Fruit fly (Drosophila melanogaster) whole organism, embryonic: ENCODE data around the gene nudE.

Experiments used
- BEAF-32 ChIP-seq: fragments of 200-800 bp; sonication (Bioruptor generic); optimal IDR thresholded peaks from 3 replicates; lab custom pipeline; 2017; ENCODE audit warnings: missing biosample characterization, missing genetic modification characterization, mild to moderate bottlenecking, moderate library complexity, missing genetic modification reagents
- CG10209 ChIP-seq: fragments of 200-800 bp; sonication (Bioruptor generic); optimal IDR thresholded peaks from 3 replicates; lab custom pipeline; 2017; ENCODE audit warnings: missing biosample characterization, mild to moderate bottlenecking, missing genetic modification characterization, missing genetic modification reagents
- CG11695 ChIP-seq: fragments of 200-800 bp; sonication (Bioruptor generic); IDR thresholded peaks from 3 replicates; pipeline ENCODE4 v1.3.6; 2022; ENCODE audit warnings: missing biosample characterization, missing genetic modification characterization
- CG11723 ChIP-seq: fragments of 200-800 bp; sonication (Bioruptor generic); optimal IDR thresholded peaks from 2 replicates; lab custom pipeline; 2017; ENCODE audit warnings: missing biosample characterization, mild to moderate bottlenecking, missing genetic modification characterization
- CG12155 ChIP-seq: fragments of 200-800 bp; sonication (Bioruptor generic); optimal IDR thresholded peaks from 3 replicates; lab custom pipeline; 2016; ENCODE audit warnings: missing biosample characterization, missing genetic modification characterization
- CG12391 ChIP-seq: fragments of 200-800 bp; sonication (Bioruptor generic); optimal IDR thresholded peaks from 3 replicates; lab custom pipeline; 2018; ENCODE audit warnings: missing biosample characterization, mild to moderate bottlenecking, missing genetic modification characterization, moderate library complexity
- CG16815 ChIP-seq: fragments of 200-800 bp; sonication (Bioruptor generic); optimal IDR thresholded peaks from 3 replicates; lab custom pipeline; 2017; ENCODE audit warnings: missing biosample characterization, mild to moderate bottlenecking, missing genetic modification characterization
- CG17361 ChIP-seq: fragments of 200-800 bp; sonication (Bioruptor generic); IDR thresholded peaks from 3 replicates; pipeline ENCODE4 v1.3.6; 2022; ENCODE audit warnings: missing biosample characterization, missing genetic modification characterization
- CG17568 ChIP-seq: fragments of 200-800 bp; sonication (Bioruptor generic); optimal IDR thresholded peaks from 2 replicates; lab custom pipeline; 2018; ENCODE audit warnings: missing biosample characterization, mild to moderate bottlenecking, missing genetic modification characterization, moderate library complexity
- CG2120 ChIP-seq: fragments of 200-800 bp; sonication (Bioruptor generic); optimal IDR thresholded peaks from 3 replicates; lab custom pipeline; 2016; ENCODE audit warnings: missing biosample characterization, missing genetic modification characterization
- CG3407 ChIP-seq: fragments of 200-800 bp; sonication (Bioruptor generic); optimal IDR thresholded peaks from 2 replicates; lab custom pipeline; 2018; ENCODE audit warnings: missing biosample characterization, mild to moderate bottlenecking, missing genetic modification characterization
- CG3838 ChIP-seq: fragments of 200-800 bp; sonication (Bioruptor generic); optimal IDR thresholded peaks from 3 replicates; lab custom pipeline; 2016; ENCODE audit warnings: missing biosample characterization, missing genetic modification characterization
- CG4404 ChIP-seq: fragments of 200-800 bp; sonication (Bioruptor generic); IDR thresholded peaks from 2 replicates; pipeline ENCODE4 v1.3.6; 2022; ENCODE audit warnings: missing biosample characterization, missing genetic modification characterization
- CG4730 ChIP-seq: fragments of 200-800 bp; sonication (Bioruptor generic); IDR thresholded peaks from 2 replicates; pipeline ENCODE4 v1.3.6; 2022; ENCODE audit warnings: missing biosample characterization, missing genetic modification characterization
- CG7372 ChIP-seq: fragments of 200-800 bp; sonication (Bioruptor generic); IDR thresholded peaks from 2 replicates; pipeline ENCODE4 v1.3.6; 2022; ENCODE audit warnings: missing biosample characterization, missing genetic modification characterization
- CG7963 ChIP-seq: fragments of 200-800 bp; sonication (Bioruptor generic); IDR thresholded peaks from 3 replicates; pipeline ENCODE4 v1.3.6; 2022; ENCODE audit warnings: missing biosample characterization, missing genetic modification characterization; ENCODE audit not compliant: partially characterized antibody
- CG7987 ChIP-seq: fragments of 200-800 bp; sonication (Bioruptor generic); optimal IDR thresholded peaks from 2 replicates; lab custom pipeline; 2018; ENCODE audit warnings: missing biosample characterization, mild to moderate bottlenecking, missing genetic modification characterization, moderate library complexity
- CG8944 ChIP-seq: fragments of 200-800 bp; sonication (Bioruptor generic); optimal IDR thresholded peaks from 3 replicates; lab custom pipeline; 2016; ENCODE audit warnings: missing biosample characterization, missing genetic modification characterization
- CG9437 ChIP-seq: fragments of 200-800 bp; sonication (Bioruptor generic); optimal IDR thresholded peaks from 2 replicates; lab custom pipeline; 2018; ENCODE audit warnings: missing biosample characterization, mild to moderate bottlenecking, missing genetic modification characterization
- Dbx ChIP-seq: fragments of 200-800 bp; sonication (Bioruptor generic); IDR thresholded peaks from 3 replicates; pipeline ENCODE4 v1.3.6; 2022; ENCODE audit warnings: missing biosample characterization, missing genetic modification characterization
- Dref ChIP-seq: fragments of 200-800 bp; sonication (Bioruptor generic); IDR thresholded peaks from 2 replicates; pipeline ENCODE4 v1.3.6; 2022; ENCODE audit warnings: missing biosample characterization, missing genetic modification characterization
- Fer1 ChIP-seq: fragments of 200-800 bp; sonication (Bioruptor generic); optimal IDR thresholded peaks from 2 replicates; lab custom pipeline; 2017; ENCODE audit warnings: missing biosample characterization, mild to moderate bottlenecking, missing genetic modification characterization
- Gug ChIP-seq: fragments of 200-800 bp; sonication (Bioruptor generic); IDR thresholded peaks from 4 replicates; pipeline ENCODE4 v1.3.6; 2022; ENCODE audit warnings: missing biosample characterization, missing genetic modification characterization
- Hr78 ChIP-seq, 2 experiments: fragments of 200-800 bp in 1 of 2; fragments of >200 bp in 1 of 2; sonication (Bioruptor generic) in 1 of 2; optimal IDR thresholded peaks; 2 replicates each; lab custom pipeline; 2017 to 2019; ENCODE audit warnings: missing biosample characterization in 2 of 2, missing genetic modification characterization in 2 of 2, mild to moderate bottlenecking in 1 of 2, moderate library complexity in 1 of 2
- Sry-β ChIP-seq: fragments of 200-800 bp; sonication (Bioruptor generic); optimal IDR thresholded peaks from 2 replicates; lab custom pipeline; 2018; ENCODE audit warnings: missing biosample characterization, mild to moderate bottlenecking, missing genetic modification characterization, moderate library complexity
- Taf1 ChIP-seq: fragments of 200-800 bp; sonication (Bioruptor generic); IDR thresholded peaks from 2 replicates; pipeline ENCODE4 v1.3.6; 2022; ENCODE audit warnings: missing biosample characterization, missing genetic modification characterization
- ac ChIP-seq: fragments of 200-800 bp; sonication (Bioruptor generic); optimal IDR thresholded peaks from 3 replicates; lab custom pipeline; 2017; ENCODE audit warnings: missing biosample characterization, mild to moderate bottlenecking, missing genetic modification characterization
- ap ChIP-seq: fragments of 200-800 bp; sonication (Bioruptor generic); IDR thresholded peaks from 2 replicates; pipeline ENCODE4 v1.3.6; 2022; ENCODE audit warnings: missing biosample characterization, missing genetic modification characterization
- ewg ChIP-seq: fragments of 200-800 bp; sonication (Bioruptor generic); optimal IDR thresholded peaks from 3 replicates; lab custom pipeline; 2017; ENCODE audit warnings: mild to moderate bottlenecking, missing biosample characterization, missing genetic modification reagents, missing genetic modification characterization
- fd3F ChIP-seq: fragments of 200-800 bp; sonication (Bioruptor generic); optimal IDR thresholded peaks from 2 replicates; lab custom pipeline; 2018; ENCODE audit warnings: missing biosample characterization, mild to moderate bottlenecking, missing genetic modification characterization, moderate library complexity
- gsb-n ChIP-seq: fragments of 200-800 bp; sonication (Bioruptor generic); optimal IDR thresholded peaks from 3 replicates; lab custom pipeline; 2018; ENCODE audit warnings: missing biosample characterization, mild to moderate bottlenecking, missing genetic modification characterization
- hbn ChIP-seq: fragments of 200-800 bp; sonication (Bioruptor generic); IDR thresholded peaks from 2 replicates; pipeline ENCODE4 v1.3.6; 2022; ENCODE audit warnings: missing biosample characterization, missing genetic modification characterization; ENCODE audit not compliant: partially characterized antibody
- jing ChIP-seq: fragments of 200-800 bp; sonication (Bioruptor generic); optimal IDR thresholded peaks from 2 replicates; lab custom pipeline; 2018; ENCODE audit warnings: missing biosample characterization, mild to moderate bottlenecking, missing genetic modification characterization
- knrl ChIP-seq: fragments of 200-800 bp; sonication (Bioruptor generic); IDR thresholded peaks from 3 replicates; pipeline ENCODE4 v1.3.6; 2022; ENCODE audit warnings: missing biosample characterization, missing genetic modification characterization; ENCODE audit not compliant: partially characterized antibody
- pho ChIP-seq: fragments of 200-800 bp; sonication (Bioruptor generic); optimal IDR thresholded peaks from 2 replicates; lab custom pipeline; 2016; ENCODE audit warnings: missing biosample characterization, missing genetic modification characterization
- prd ChIP-seq, 3 experiments: fragments of >200 bp in 2 of 3; fragments of 200-800 bp in 1 of 3; sonication (Bioruptor generic) in 1 of 3; optimal IDR thresholded peaks in 2 of 3; IDR thresholded peaks in 1 of 3; 2 replicates in 2 of 3; 3 replicates in 1 of 3; pipeline versions ENCODE4 v1.3.6 to Lab custom; 2017 to 2022; ENCODE audit warnings: missing biosample characterization in 1 of 3, missing genetic modification characterization in 1 of 3
- psq ChIP-seq: fragments of 200-800 bp; sonication (Bioruptor generic); optimal IDR thresholded peaks from 2 replicates; lab custom pipeline; 2017; ENCODE audit warnings: missing biosample characterization, missing genetic modification characterization
- run ChIP-seq: fragments of 200-800 bp; sonication (Bioruptor generic); optimal IDR thresholded peaks from 3 replicates; lab custom pipeline; 2018; ENCODE audit warnings: missing biosample characterization, mild to moderate bottlenecking, missing genetic modification characterization
- schlank ChIP-seq: fragments of 200-800 bp; sonication (Bioruptor generic); optimal IDR thresholded peaks from 2 replicates; lab custom pipeline; 2018; ENCODE audit warnings: missing biosample characterization, mild to moderate bottlenecking, missing genetic modification characterization
- sens-2 ChIP-seq: fragments of 200-800 bp; sonication (Bioruptor generic); IDR thresholded peaks from 2 replicates; pipeline ENCODE4 v1.3.6; 2022; ENCODE audit warnings: missing biosample characterization, missing genetic modification characterization
- slou ChIP-seq: fragments of 200-800 bp; sonication (Bioruptor generic); optimal IDR thresholded peaks from 3 replicates; lab custom pipeline; 2016; ENCODE audit warnings: missing biosample characterization, missing genetic modification characterization
- so ChIP-seq: fragments of 200-800 bp; sonication (Bioruptor generic); IDR thresholded peaks from 3 replicates; pipeline ENCODE4 v1.3.6; 2022; ENCODE audit warnings: missing biosample characterization, missing genetic modification characterization
- sob ChIP-seq: fragments of 200-800 bp; sonication (Bioruptor generic); IDR thresholded peaks from 2 replicates; pipeline ENCODE4 v1.3.6; 2022; ENCODE audit warnings: missing biosample characterization, missing genetic modification characterization
- tx ChIP-seq: fragments of 200-800 bp; sonication (Bioruptor generic); optimal IDR thresholded peaks from 2 replicates; lab custom pipeline; 2016; ENCODE audit warnings: missing biosample characterization, missing genetic modification characterization
- unc-4 ChIP-seq: fragments of 200-800 bp; sonication (Bioruptor generic); IDR thresholded peaks from 2 replicates; pipeline ENCODE4 v1.3.6; 2022; ENCODE audit warnings: missing biosample characterization, missing genetic modification characterization; ENCODE audit not compliant: partially characterized antibody
- vvl ChIP-seq: fragments of 200-800 bp; sonication (Bioruptor generic); IDR thresholded peaks from 2 replicates; pipeline ENCODE4 v1.3.6; 2022; ENCODE audit warnings: missing biosample characterization, missing genetic modification characterization
- zen2 ChIP-seq: fragments of 200-800 bp; sonication (Bioruptor generic); IDR thresholded peaks from 3 replicates; pipeline ENCODE4 v1.3.6; 2022; ENCODE audit warnings: missing biosample characterization, missing genetic modification characterization; ENCODE audit not compliant: partially characterized antibody

nudE gene

dm6 chr3L:9854583-9855519, 44.2 kb upstream of the nudE start, which contains the start of gene RasGAP1 (continued):
- TF ChIP-seq fd3F (GFP tag; lab: Kevin White, UChicago) (no peak), Dref (GFP tag; lab: Robert Waterston, UW) (peak; percentile 56), jing (GFP tag; lab: Kevin White, UChicago) (no peak), CG4404 (GFP tag; lab: Robert Waterston, UW) (no peak), BEAF-32 (GFP tag; lab: Kevin White, UChicago) (peak; percentile 61), CG17361 (GFP tag; lab: Robert Waterston, UW) (no peak), CG2120 (GFP tag; lab: Kevin White, UChicago) (no peak), Dbx (no peak), Taf1 (GFP tag; lab: Robert Waterston, UW) (0 out of 2 replicates have a peak, but pooled peaks have one; percentile 7), CG10209 (no peak), Gug (GFP tag; lab: Robert Waterston, UW) (no peak), schlank (tag; lab: Kevin White, UChicago) (no peak), Sry-β (no peak), CG7372 (GFP tag; lab: Robert Waterston, UW) (no peak), Hr78 (GFP tag; optimal IDR thresholded peaks at IDR 0.05; lab: Kevin White, UChicago) (no peak), so (GFP tag; lab: Robert Waterston, UW) (peak; percentile 43; the same call in 1 of the 3 replicates), CG8944 (GFP tag; lab: Kevin White, UChicago) (no peak), CG11723 (GFP tag; lab: Kevin White, UChicago) (no peak), zen2 (no peak), CG3838 (GFP tag; lab: Kevin White, UChicago) (no peak), CG9437 (peak; percentile 2), slou (GFP tag; lab: Kevin White, UChicago) (no peak), hbn (GFP tag; lab: Robert Waterston, UW) (no peak; the same call in 1 of the 2 replicates), vvl (GFP tag; lab: Robert Waterston, UW) (peak; percentile 51), CG11695 (GFP tag; lab: Robert Waterston, UW) (no peak), CG7963 (GFP tag; lab: Robert Waterston, UW) (0 out of 3 replicates have a peak, but pooled peaks have one; percentile 33), psq (peak; percentile 15), CG12391 (tag; lab: Kevin White, UChicago) (no peak), CG4730 (GFP tag; lab: Robert Waterston, UW) (no peak), sob (GFP tag; lab: Robert Waterston, UW) (peak; percentile 26; the same call in 1 of the 2 replicates), tx (GFP tag; lab: Kevin White, UChicago) (no peak), ac (GFP tag; lab: Kevin White, UChicago) (no peak), ap (GFP tag; lab: Robert Waterston, UW) (no peak), CG3407 (GFP tag; lab: Kevin White, UChicago) (no peak), CG17568 (GFP tag; lab: Kevin White, UChicago) (no peak), pho (GFP tag; lab: Kevin White, UChicago) (peak; percentile 5), Fer1 (GFP tag; lab: Kevin White, UChicago) (peak; percentile 23), run (tag; lab: Kevin White, UChicago) (no peak), CG16815 (GFP tag; lab: Kevin White, UChicago) (no peak), CG12155 (GFP tag; lab: Kevin White, UChicago) (peak; percentile 82), knrl (GFP tag; lab: Robert Waterston, UW) (peak; percentile 51; the same call in 1 of the 3 replicates), sens-2 (0 out of 2 replicates have a peak, but pooled peaks have one; percentile 15), CG7987 (GFP tag; lab: Kevin White, UChicago) (no peak), ewg (GFP tag; lab: Kevin White, UChicago) (peak; percentile 50), unc-4 (GFP tag; lab: Robert Waterston, UW) (peak; percentile 71), gsb-n (tag; lab: Kevin White, UChicago) (no peak), prd (optimal IDR thresholded peaks at IDR 0.05; lab: Kevin White, UChicago) (no peak), prd (GFP tag; IDR thresholded peaks at IDR 0.05; lab: Robert Waterston, UW) (no peak)
